Fruit fly (Drosophila melanogaster): ENCODE results near the gene Syx17.

The Syx17 gene

DNA sequence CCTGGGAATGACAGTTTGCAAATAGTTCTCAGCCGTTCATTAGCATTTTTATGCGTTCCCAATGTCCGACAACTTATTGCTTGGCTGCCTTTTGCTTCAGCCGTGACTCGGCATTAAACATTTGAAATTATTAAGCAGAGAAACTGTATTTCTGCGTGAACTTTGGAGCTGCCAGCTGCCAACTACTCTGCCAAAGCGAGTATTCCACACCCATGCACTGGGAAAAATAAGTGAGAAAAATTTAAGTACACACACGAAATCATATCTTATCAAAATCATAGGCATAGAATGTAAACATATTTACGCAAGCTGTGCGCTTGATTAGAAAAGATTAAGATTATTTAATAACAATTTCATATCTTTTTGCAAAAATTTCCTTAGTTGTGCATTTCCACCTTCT lies 9.7 kb downstream of the Syx17 start (continued):
- TF ChIP-seq CG5245 (GFP tag; optimal IDR thresholded peaks at IDR 0.05) (no peak), knrl (GFP tag; IDR thresholded peaks at IDR 0.05; ENCODE audit: partially characterized antibody) (no peak), CG17359 (tag; optimal IDR thresholded peaks at IDR 0.05) (peak; percentile 26), Hmx (GFP tag; optimal IDR thresholded peaks at IDR 0.05) (peak; percentile 57), CG18262 (tag; optimal IDR thresholded peaks at IDR 0.05) (no peak), Chrac-16 (GFP tag; optimal IDR thresholded peaks at IDR 0.05) (peak; percentile 26), fd96Cb (tag; optimal IDR thresholded peaks at IDR 0.05) (no peak), ATbp (GFP tag; optimal IDR thresholded peaks at IDR 0.05) (peak; percentile 18), CG17328 (GFP tag; IDR thresholded peaks at IDR 0.05) (peak; percentile 69), CG30431 (GFP tag; optimal IDR thresholded peaks at IDR 0.05) (peak; percentile 29), Elba2 (GFP tag; optimal IDR thresholded peaks at IDR 0.05) (no peak), Gug (GFP tag; IDR thresholded peaks at IDR 0.05) (peak; percentile 23; the same call in 1 of the 4 replicates), CG8089 (GFP tag; optimal IDR thresholded peaks at IDR 0.05) (peak; percentile 4), Stat92E (GFP tag; optimal IDR thresholded peaks at IDR 0.05) (no peak), gsb (GFP tag; IDR thresholded peaks at IDR 0.05) (peak; percentile 67), CG5180 (GFP tag; optimal IDR thresholded peaks at IDR 0.05) (no peak), pita (GFP tag; optimal IDR thresholded peaks at IDR 0.05) (no peak), Six4 (GFP tag; optimal IDR thresholded peaks at IDR 0.05) (no peak), Neu2 (GFP tag; optimal IDR thresholded peaks at IDR 0.05; ENCODE audit: borderline replicate concordance) (no peak), Drgx (GFP tag; IDR thresholded peaks at IDR 0.05) (peak; percentile 54), Xbp1 (GFP tag; optimal IDR thresholded peaks at IDR 0.05) (peak; percentile 64), CG4360 (GFP tag; IDR thresholded peaks at IDR 0.05) (no peak), Dp (GFP tag; optimal IDR thresholded peaks at IDR 0.05) (no peak), dati (GFP tag; IDR thresholded peaks at IDR 0.05) (no peak), chif (GFP tag; optimal IDR thresholded peaks at IDR 0.05) (no peak), Dip3 (GFP tag; optimal IDR thresholded peaks at IDR 0.05) (peak; percentile 20), sr (GFP tag; IDR thresholded peaks at IDR 0.05) (0 out of 3 replicates have a peak, but pooled peaks have one; percentile 18), CG12769 (tag; optimal IDR thresholded peaks at IDR 0.05) (peak; percentile 74), tx (GFP tag; optimal IDR thresholded peaks at IDR 0.05) (no peak), oc (tag; optimal IDR thresholded peaks at IDR 0.05) (no peak), TFAM (GFP tag; optimal IDR thresholded peaks at IDR 0.05) (no peak), gsb-n (tag; optimal IDR thresholded peaks at IDR 0.05) (no peak), scrt (GFP tag; optimal IDR thresholded peaks at IDR 0.05) (no peak), tgo (GFP tag; IDR thresholded peaks at IDR 0.05) (peak; percentile 75; the same call in 2 of the 3 replicates), Hmr (GFP tag; optimal IDR thresholded peaks at IDR 0.05) (peak; percentile 2), Sin3A (optimal IDR thresholded peaks at IDR 0.05) (no peak), CG17186 (GFP tag; optimal IDR thresholded peaks at IDR 0.05) (no peak), mam (GFP tag; optimal IDR thresholded peaks at IDR 0.05) (peak; percentile 60), D19A (tag; optimal IDR thresholded peaks at IDR 0.05) (no peak), lmd (GFP tag; IDR thresholded peaks at IDR 0.05) (peak; percentile 58; the same call in 1 of the 2 replicates), HHEX (GFP tag; optimal IDR thresholded peaks at IDR 0.05) (no peak), insv (GFP tag; optimal IDR thresholded peaks at IDR 0.05) (no peak), CG34224 (GFP tag; IDR thresholded peaks at IDR 0.05; ENCODE audit: partially characterized antibody) (0 out of 3 replicates have a peak, but pooled peaks have one; percentile 9), stc (GFP tag; IDR thresholded peaks at IDR 0.05) (0 out of 2 replicates have a peak, but pooled peaks have one; percentile 12), CG11696 (GFP tag; IDR thresholded peaks at IDR 0.05) (peak; percentile 35; the same call in 1 of the 2 replicates), CG7357 (GFP tag; IDR thresholded peaks at IDR 0.05) (peak; percentile 65), Lim3 (GFP tag; IDR thresholded peaks at IDR 0.05) (0 out of 2 replicates have a peak, but pooled peaks have one; percentile 22), CG7372 (GFP tag; IDR thresholded peaks at IDR 0.05) (peak; percentile 59; the same call in 1 of the 2 replicates), unc-4 (GFP tag; IDR thresholded peaks at IDR 0.05; ENCODE audit: partially characterized antibody) (no peak), CG3847 (GFP tag; IDR thresholded peaks at IDR 0.05) (peak; percentile 57; the same call in 1 of the 2 replicates), ro (GFP tag; IDR thresholded peaks at IDR 0.05) (no peak)
